Fruit fly (Drosophila melanogaster): ENCODE data around the gene CG14369.

Gene CG14369

dm6 chr3R:13547729-13548440 lies 44.6 kb downstream of the CG14369 start:
- TF ChIP-seq Clk (GFP tag; optimal IDR thresholded peaks at IDR 0.05) (no peak), Hr96 (GFP tag; optimal IDR thresholded peaks at IDR 0.05) (no peak), CG33017 (tag; optimal IDR thresholded peaks at IDR 0.05) (no peak), CG5204 (GFP tag; optimal IDR thresholded peaks at IDR 0.05) (no peak), Mnt (GFP tag; optimal IDR thresholded peaks at IDR 0.05) (no peak), toe (GFP tag; optimal IDR thresholded peaks at IDR 0.05) (no peak), CG12768 (GFP tag; optimal IDR thresholded peaks at IDR 0.05) (no peak), ovo (GFP tag; optimal IDR thresholded peaks at IDR 0.05) (no peak), tj (GFP tag; optimal IDR thresholded peaks at IDR 0.05) (no peak), CG1620 (GFP tag; optimal IDR thresholded peaks at IDR 0.05) (no peak), CG14711 (tag; optimal IDR thresholded peaks at IDR 0.05) (no peak)

- no peak for TF ChIP-seq toe (GFP tag; optimal IDR thresholded peaks at IDR 0.05)
- no peak for TF ChIP-seq CG7045 (GFP tag; optimal IDR thresholded peaks at IDR 0.05)
- TF ChIP-seq cnc (optimal IDR thresholded peaks at IDR 0.05): no peak
- no peak for TF ChIP-seq CG14711 (tag; optimal IDR thresholded peaks at IDR 0.05)
- no peak for TF ChIP-seq bab1 (GFP tag; optimal IDR thresholded peaks at IDR 0.05)
- no peak for TF ChIP-seq tj (GFP tag; optimal IDR thresholded peaks at IDR 0.05)
- no peak for TF ChIP-seq kay (GFP tag; ENCODE audit: borderline replicate concordance)
- TF ChIP-seq pad (GFP tag; optimal IDR thresholded peaks at IDR 0.05): no peak
- TF ChIP-seq ovo (GFP tag; optimal IDR thresholded peaks at IDR 0.05): no peak
- no peak for TF ChIP-seq CG1620 (GFP tag; optimal IDR thresholded peaks at IDR 0.05)
- no peak for TF ChIP-seq Crg-1 (GFP tag; optimal IDR thresholded peaks at IDR 0.05)
- TF ChIP-seq Mnt (GFP tag; optimal IDR thresholded peaks at IDR 0.05): no peak
- no peak for TF ChIP-seq CG12768 (GFP tag; optimal IDR thresholded peaks at IDR 0.05)
- TF ChIP-seq CG33017 (tag; optimal IDR thresholded peaks at IDR 0.05): no peak
- no peak for TF ChIP-seq CG5204 (GFP tag; optimal IDR thresholded peaks at IDR 0.05)
- no peak for TF ChIP-seq CG7101 (tag; optimal IDR thresholded peaks at IDR 0.05)
- no peak for TF ChIP-seq cic (GFP tag; optimal IDR thresholded peaks at IDR 0.05)
Observed at dm6 chr3R:13545300-13545699, 47.2 kb downstream of the CG14369 start, which contains the start of gene CG31337. CG31337 (minus strand) TSS chr3R:13545400.
